Worm (Caenorhabditis elegans) whole organism, midembryonic: ENCODE measurements around the gene nft-1.

Experiments
- T22C8.4 ChIP-seq: fragments of 200-800 bp; sonication (Bioruptor generic); IDR thresholded peaks from 2 replicates; pipeline ENCODE4 v1.3.6; 2022; ENCODE audit warnings: missing genetic modification characterization, missing compliant biosample characterization
- cog-1 ChIP-seq: sonication (generic microtip); optimal IDR thresholded peaks from 2 replicates; lab custom pipeline; 2016; ENCODE audit warnings: missing genetic modification characterization, missing compliant biosample characterization
- flt-1 ChIP-seq: fragments of 200-800 bp; sonication (Bioruptor generic); IDR thresholded peaks from 2 replicates; pipeline ENCODE4 v1.3.6; 2022; ENCODE audit warnings: missing genetic modification characterization, missing compliant biosample characterization
- klf-2 ChIP-seq: fragments of 200-800 bp; sonication (Bioruptor generic); conservative IDR thresholded peaks from 2 replicates; pipeline ENCODE4 v1.3.6; 2022; ENCODE audit warnings: missing genetic modification reagents, missing genetic modification characterization, missing compliant biosample characterization
- med-1 ChIP-seq: sonication (generic microtip); optimal IDR thresholded peaks from 2 replicates; lab custom pipeline; 2017; ENCODE audit warnings: missing genetic modification characterization, mild to moderate bottlenecking, missing compliant biosample characterization, antibody characterized with exemption, missing genetic modification reagents; ENCODE audit not compliant: insufficient read depth
- ref-1 ChIP-seq: fragments of 200-800 bp; sonication (Bioruptor generic); conservative IDR thresholded peaks from 2 replicates; pipeline ENCODE4 v1.3.6; 2022; ENCODE audit warnings: missing genetic modification reagents, missing genetic modification characterization, missing compliant biosample characterization
- tab-1 ChIP-seq: fragments of 200-800 bp; sonication (Bioruptor generic); IDR thresholded peaks from 2 replicates; pipeline ENCODE4 v1.3.6; 2022; ENCODE audit warnings: missing genetic modification characterization, missing compliant biosample characterization
- ztf-23 ChIP-seq: fragments of 200-800 bp; sonication (Bioruptor generic); IDR thresholded peaks from 2 replicates; pipeline ENCODE4 v1.3.6; 2022; ENCODE audit warnings: missing genetic modification reagents, missing genetic modification characterization, missing compliant biosample characterization
- ztf-29 ChIP-seq: fragments of 200-800 bp; sonication (Bioruptor generic); IDR thresholded peaks from 2 replicates; pipeline ENCODE4 v1.3.6; 2022; ENCODE audit warnings: missing genetic modification reagents, missing genetic modification characterization, missing compliant biosample characterization

The nft-1 gene

DNA sequence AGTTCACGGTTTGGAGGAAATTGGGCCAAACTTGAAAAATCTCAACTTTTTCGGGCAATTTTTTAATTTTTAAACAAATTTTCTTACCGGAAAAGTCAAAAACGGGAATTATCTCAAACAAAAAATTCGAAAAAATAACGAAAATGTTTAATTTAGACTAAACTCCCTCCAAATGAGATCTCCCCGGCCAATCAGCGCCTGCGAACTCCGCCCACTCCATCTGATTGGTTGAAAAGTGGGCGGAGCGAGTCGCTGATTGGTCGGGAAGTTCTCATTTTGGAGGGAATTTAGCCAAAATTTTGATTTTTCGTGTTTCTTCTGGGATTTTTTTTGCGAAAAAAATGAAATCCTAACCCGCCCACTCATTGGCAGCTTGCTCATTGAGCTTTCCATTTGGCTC, 27.0 kb upstream of the nft-1 start:
- TF ChIP-seq ztf-29 = no peak
- no peak for TF ChIP-seq ref-1 (GFP tag; lab: Robert Waterston, UW)
- no peak for TF ChIP-seq flt-1 (GFP tag; lab: Robert Waterston, UW)
- TF ChIP-seq ztf-23 = no peak

DNA sequence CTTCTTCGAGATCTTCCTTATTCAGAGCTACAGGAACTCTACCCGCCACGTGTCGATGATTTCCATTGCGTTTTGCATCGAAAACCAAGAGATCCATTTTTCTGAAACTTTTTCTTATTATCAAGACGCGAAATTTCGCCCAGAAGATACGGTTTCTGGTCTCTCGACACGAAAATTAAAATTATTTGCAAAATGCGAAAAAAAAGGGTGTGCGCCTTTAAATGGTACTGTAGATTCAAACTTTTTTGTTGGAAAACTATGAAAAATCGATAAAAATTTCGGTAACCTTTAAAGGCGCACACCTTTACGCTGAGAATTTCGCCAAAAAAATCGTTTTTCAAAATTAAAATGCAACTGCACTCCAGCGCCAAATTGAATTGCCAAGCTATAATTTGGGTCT, 25.5 kb upstream of the nft-1 start, which contains the start of gene tsen-2:
Gene tsen-2 (minus strand): TSS at position 101 of the 400 bp plus-strand sequence.
- TF ChIP-seq T22C8.4 (GFP tag; lab: Robert Waterston, UW) = no peak
- no peak for TF ChIP-seq flt-1 (GFP tag; lab: Robert Waterston, UW)
- no peak for TF ChIP-seq klf-2 (GFP tag; lab: Robert Waterston, UW)
- TF ChIP-seq ztf-29 = no peak
- no peak for TF ChIP-seq ref-1 (GFP tag; lab: Robert Waterston, UW)
- no peak for TF ChIP-seq tab-1 (GFP tag; lab: Robert Waterston, UW)
- no peak for TF ChIP-seq med-1
- no peak for TF ChIP-seq cog-1 (tag; lab: Kevin White, UChicago)
- TF ChIP-seq ztf-23 = no peak

DNA sequence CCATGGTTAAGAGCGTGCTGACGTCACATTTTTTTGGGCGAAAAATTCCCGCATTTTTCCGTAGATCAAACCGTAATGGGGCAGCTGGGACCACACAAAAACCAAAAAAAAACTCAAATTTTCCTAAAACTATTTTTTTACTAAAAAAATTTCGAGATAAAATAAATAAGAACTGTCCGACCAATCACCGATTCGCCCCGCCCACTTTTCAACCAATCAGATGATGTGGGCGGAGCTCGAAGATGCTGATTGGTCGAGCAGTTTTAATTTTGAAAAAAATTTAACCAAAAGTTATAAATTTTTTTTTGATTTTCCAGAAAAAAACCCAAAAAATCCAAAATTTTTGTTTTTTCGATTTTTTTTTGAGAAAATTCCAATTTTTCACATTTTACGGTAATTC, 23.7 kb upstream of the nft-1 start:
- TF ChIP-seq med-1 (no peak), cog-1 (tag; lab: Kevin White, UChicago) (no peak), ztf-29 (no peak), klf-2 (GFP tag; lab: Robert Waterston, UW) (no peak), ztf-23 (no peak), flt-1 (GFP tag; lab: Robert Waterston, UW) (no peak), tab-1 (GFP tag; lab: Robert Waterston, UW) (no peak), T22C8.4 (GFP tag; lab: Robert Waterston, UW) (no peak), ref-1 (GFP tag; lab: Robert Waterston, UW) (no peak)

DNA sequence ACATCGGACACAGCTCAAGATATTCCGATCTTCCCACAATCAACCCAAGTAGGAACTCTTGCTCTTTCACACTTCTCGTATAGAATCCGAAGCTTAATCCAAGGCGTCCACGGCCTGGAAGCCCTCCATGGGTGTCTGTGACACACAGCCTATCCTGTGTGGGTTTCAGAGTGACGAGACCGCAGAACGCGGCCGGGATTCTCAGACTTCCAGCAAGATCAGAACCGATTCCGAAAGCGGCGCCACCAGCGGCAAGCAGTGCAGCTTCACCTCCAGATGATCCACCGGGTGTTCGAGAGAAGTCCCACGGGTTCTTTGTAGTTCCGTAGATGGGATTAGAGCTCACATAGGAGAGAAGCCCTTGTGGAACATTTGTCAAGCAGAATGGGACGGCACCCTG, 20.9 kb upstream of the nft-1 start:
- TF ChIP-seq flt-1 (GFP tag; lab: Robert Waterston, UW) (no peak), ref-1 (GFP tag; lab: Robert Waterston, UW) (no peak), tab-1 (GFP tag; lab: Robert Waterston, UW) (no peak), ztf-23 (no peak)

DNA sequence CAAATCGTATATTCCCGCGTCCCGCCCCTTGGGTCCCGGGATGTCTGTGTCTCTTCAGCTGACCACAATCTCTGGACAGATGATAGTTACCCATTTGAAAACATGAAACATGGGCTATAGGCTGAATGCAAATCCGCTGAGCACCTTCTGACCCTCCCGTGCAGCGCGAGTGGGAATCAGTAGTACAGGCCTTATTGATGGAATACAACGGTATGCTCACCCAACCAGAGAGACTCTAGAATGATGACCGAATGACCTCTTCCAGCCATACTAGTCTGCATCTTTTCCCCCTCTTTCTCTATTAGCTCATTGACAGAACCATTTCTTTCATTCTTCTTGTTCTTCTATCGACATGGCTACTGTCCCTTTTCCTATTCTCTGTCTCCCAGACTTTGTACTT, 16.5 kb upstream of the nft-1 start, which contains the start of gene sdz-33:
Gene sdz-33 (plus strand): TSS at position 301 of the 400 bp plus-strand sequence.
- TF ChIP-seq klf-2 (GFP tag; lab: Robert Waterston, UW) = no peak
- no peak for TF ChIP-seq ztf-23
- no peak for TF ChIP-seq flt-1 (GFP tag; lab: Robert Waterston, UW)
- TF ChIP-seq ztf-29 = no peak
- TF ChIP-seq tab-1 (GFP tag; lab: Robert Waterston, UW) = no peak
- TF ChIP-seq med-1 = no peak
- no peak for TF ChIP-seq cog-1 (tag; lab: Kevin White, UChicago)
- no peak for TF ChIP-seq T22C8.4 (GFP tag; lab: Robert Waterston, UW)
- TF ChIP-seq ref-1 (GFP tag; lab: Robert Waterston, UW) = no peak

DNA sequence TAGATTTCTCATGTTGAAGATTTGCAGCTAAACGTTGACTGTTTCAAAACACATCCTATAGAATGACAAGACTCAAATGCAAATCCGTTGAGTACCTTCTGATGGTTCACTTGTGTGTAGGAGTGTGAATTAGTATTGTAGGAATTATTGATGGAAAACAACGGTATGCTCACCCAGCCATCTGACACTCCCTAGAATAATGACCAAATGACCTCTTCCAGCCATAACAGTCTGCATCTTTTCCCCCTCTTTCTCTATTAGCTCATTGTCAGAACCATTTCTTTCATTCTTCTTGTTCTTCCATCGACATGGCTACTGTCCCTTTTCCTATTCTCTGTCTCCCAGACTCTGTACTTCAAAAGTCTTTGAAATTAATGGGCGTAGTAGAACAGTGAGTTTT, 15.0 kb upstream of the nft-1 start, which contains the start of gene fbxb-24:
Gene fbxb-24 (plus strand): TSS at position 301 of the 400 bp plus-strand sequence.
- TF ChIP-seq T22C8.4 (GFP tag; lab: Robert Waterston, UW) (no peak), med-1 (no peak), ref-1 (GFP tag; lab: Robert Waterston, UW) (no peak), klf-2 (GFP tag; lab: Robert Waterston, UW) (no peak), tab-1 (GFP tag; lab: Robert Waterston, UW) (no peak), flt-1 (GFP tag; lab: Robert Waterston, UW) (no peak), ztf-29 (no peak), cog-1 (tag; lab: Kevin White, UChicago) (no peak), ztf-23 (no peak)

DNA sequence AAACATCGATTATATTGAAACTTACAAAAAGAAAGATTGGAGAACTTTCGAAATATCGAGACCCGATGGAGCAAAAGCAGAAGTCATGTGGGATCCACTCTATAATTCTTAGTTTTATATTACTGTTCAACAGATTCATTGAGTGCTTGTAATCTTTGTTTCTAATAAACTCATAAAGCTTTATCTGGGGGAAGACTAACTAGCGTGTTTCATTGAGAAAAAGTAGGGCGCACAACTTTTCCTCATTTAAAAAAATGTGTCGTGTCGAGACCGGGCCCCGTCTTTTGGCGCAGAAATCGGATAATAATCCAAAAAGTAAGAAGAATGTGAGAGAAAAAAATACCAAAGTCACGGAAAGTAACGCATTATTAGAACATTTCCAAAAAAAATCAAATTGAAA, 13.9 kb upstream of the nft-1 start, which contains the start of gene faah-4:
Gene faah-4 (minus strand): TSS at position 101 of the 400 bp plus-strand sequence.
- no peak for TF ChIP-seq med-1
- no peak for TF ChIP-seq ztf-29
- no peak for TF ChIP-seq klf-2 (GFP tag; lab: Robert Waterston, UW)
- no peak for TF ChIP-seq ztf-23
- no peak for TF ChIP-seq flt-1 (GFP tag; lab: Robert Waterston, UW)
- TF ChIP-seq tab-1 (GFP tag; lab: Robert Waterston, UW) = no peak
- TF ChIP-seq T22C8.4 (GFP tag; lab: Robert Waterston, UW) = no peak
- TF ChIP-seq cog-1 (tag; lab: Kevin White, UChicago) = no peak
- no peak for TF ChIP-seq ref-1 (GFP tag; lab: Robert Waterston, UW)

DNA sequence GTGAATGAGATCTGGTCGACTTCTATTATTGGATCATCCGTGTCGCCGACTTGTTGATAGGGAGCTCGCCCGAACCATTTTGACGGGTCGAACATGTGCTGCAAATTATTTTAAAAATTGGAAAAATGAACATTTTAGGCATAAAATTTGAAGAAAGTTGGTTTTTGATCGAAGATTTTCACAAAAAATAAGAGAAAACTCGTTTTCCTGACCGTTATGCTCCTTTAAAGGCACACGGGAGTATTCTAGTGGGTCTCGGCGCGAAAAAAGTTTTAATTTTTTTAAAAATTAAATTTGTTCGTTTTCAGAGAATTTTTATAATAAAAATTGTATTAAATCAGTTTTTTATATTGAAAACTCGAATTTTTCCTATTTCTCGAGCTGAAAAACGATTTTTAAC, 9.5 kb upstream of the nft-1 start, which contains the start of gene Y56A3A.16:
Gene Y56A3A.16 (minus strand): TSS at position 101 of the 400 bp plus-strand sequence.
- TF ChIP-seq med-1 = no peak
- TF ChIP-seq cog-1 (tag; lab: Kevin White, UChicago) = no peak
- no peak for TF ChIP-seq ref-1 (GFP tag; lab: Robert Waterston, UW)
- TF ChIP-seq ztf-29 = no peak
- no peak for TF ChIP-seq tab-1 (GFP tag; lab: Robert Waterston, UW)
- TF ChIP-seq klf-2 (GFP tag; lab: Robert Waterston, UW) = no peak
- TF ChIP-seq T22C8.4 (GFP tag; lab: Robert Waterston, UW) = no peak
- no peak for TF ChIP-seq ztf-23
- no peak for TF ChIP-seq flt-1 (GFP tag; lab: Robert Waterston, UW)

DNA sequence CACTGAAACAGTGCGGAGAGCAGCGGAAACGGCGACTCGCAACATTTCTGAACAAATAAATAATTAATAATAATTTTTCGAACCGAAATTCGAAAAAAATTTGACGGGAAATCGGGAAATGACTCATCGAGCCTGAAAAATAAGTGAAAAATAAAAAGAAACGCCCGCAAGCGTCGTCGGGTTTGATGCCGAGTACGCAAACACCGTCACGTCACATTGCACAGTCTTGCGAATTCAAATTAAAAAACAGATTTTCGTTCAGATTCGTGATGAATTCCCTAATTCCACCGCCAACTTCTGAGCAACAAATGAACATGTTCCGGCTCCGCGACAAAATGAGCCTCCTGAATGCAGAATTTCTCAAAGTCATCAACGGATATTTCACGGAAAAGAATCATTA, 8.0 kb upstream of the nft-1 start, which contains the start of the genes ndab-1 and npp-16:
Gene ndab-1 (minus strand): TSS at position 47 of the 400 bp plus-strand sequence.
Gene npp-16 (plus strand): TSS at position 263 of the 400 bp plus-strand sequence.
- TF ChIP-seq flt-1 (GFP tag; lab: Robert Waterston, UW) (0 out of 2 replicates have a peak, but pooled peaks have one; percentile 36), ref-1 (GFP tag; lab: Robert Waterston, UW) (no peak), tab-1 (GFP tag; lab: Robert Waterston, UW) (no peak), klf-2 (GFP tag; lab: Robert Waterston, UW) (no peak), med-1 (no peak), ztf-23 (no peak)

DNA sequence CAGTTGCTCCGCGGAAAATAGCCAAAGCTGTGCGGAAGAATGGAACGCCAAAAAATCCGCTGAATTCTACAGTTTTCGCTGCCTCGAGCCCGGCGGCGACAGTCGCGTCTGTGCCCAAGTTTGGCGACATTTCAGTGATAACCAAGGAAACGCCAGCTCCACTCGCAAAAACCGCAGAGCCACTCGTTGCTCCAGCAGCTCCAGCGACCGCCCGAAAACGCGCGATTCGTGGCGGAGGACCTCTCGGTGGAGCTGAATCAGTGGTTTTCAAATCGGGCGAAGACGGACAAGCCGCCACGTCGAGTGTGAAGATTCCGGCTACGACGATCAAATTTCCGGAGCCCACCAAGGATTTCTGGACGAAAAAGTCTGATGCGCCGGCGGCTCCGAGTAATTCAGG, 7.4 kb upstream of the nft-1 start:
- TF ChIP-seq ref-1 (GFP tag; lab: Robert Waterston, UW) (no peak), flt-1 (GFP tag; lab: Robert Waterston, UW) (no peak), ztf-29 (no peak), med-1 (no peak)
